Fruit fly (Drosophila melanogaster) whole organism, embryonic: ENCODE data around the gene CG5235.

ENCODE experiments used
- Abd-B ChIP-seq: fragments of 200-800 bp; sonication (Bioruptor generic); optimal IDR thresholded peaks from 2 replicates; lab custom pipeline; 2018; ENCODE audit warnings: missing biosample characterization, mild to moderate bottlenecking, missing genetic modification characterization, moderate library complexity
- Antp ChIP-seq: fragments of 200-800 bp; sonication (Bioruptor generic); optimal IDR thresholded peaks from 3 replicates; lab custom pipeline; 2016; ENCODE audit warnings: missing biosample characterization, missing genetic modification characterization
- CG10274 ChIP-seq: fragments of 200-800 bp; sonication (Bioruptor generic); optimal IDR thresholded peaks from 3 replicates; lab custom pipeline; 2017; ENCODE audit warnings: missing biosample characterization, mild to moderate bottlenecking, missing genetic modification characterization
- CG10431 ChIP-seq: fragments of 200-800 bp; sonication (Bioruptor generic); optimal IDR thresholded peaks from 3 replicates; lab custom pipeline; 2018; ENCODE audit warnings: missing biosample characterization, mild to moderate bottlenecking, missing genetic modification characterization
- CG12659 ChIP-seq: fragments of 200-800 bp; sonication (Bioruptor generic); optimal IDR thresholded peaks from 3 replicates; lab custom pipeline; 2017; ENCODE audit warnings: mild to moderate bottlenecking, missing biosample characterization, missing genetic modification reagents, missing genetic modification characterization
- CG13123 ChIP-seq: fragments of 200-800 bp; sonication (Bioruptor generic); optimal IDR thresholded peaks from 2 replicates; lab custom pipeline; 2016; ENCODE audit warnings: missing biosample characterization, missing genetic modification characterization
- CG14667 ChIP-seq: fragments of 200-800 bp; sonication (Bioruptor generic); IDR thresholded peaks from 2 replicates; pipeline ENCODE4 v1.3.6; 2022; ENCODE audit warnings: missing biosample characterization, missing genetic modification characterization
- CG15011 ChIP-seq: fragments of 200-800 bp; sonication (Bioruptor generic); optimal IDR thresholded peaks from 3 replicates; lab custom pipeline; 2018; ENCODE audit warnings: missing biosample characterization, mild to moderate bottlenecking, missing genetic modification characterization
- CG1529 ChIP-seq: fragments of 200-800 bp; sonication (Bioruptor generic); optimal IDR thresholded peaks from 3 replicates; lab custom pipeline; 2018; ENCODE audit warnings: missing biosample characterization, missing genetic modification characterization
- CG17385 ChIP-seq: fragments of 200-800 bp; sonication (Bioruptor generic); optimal IDR thresholded peaks from 3 replicates; lab custom pipeline; 2018; ENCODE audit warnings: missing biosample characterization, mild to moderate bottlenecking, missing genetic modification characterization
- CG1792 ChIP-seq: fragments of 200-800 bp; sonication (Bioruptor generic); optimal IDR thresholded peaks from 2 replicates; lab custom pipeline; 2016; ENCODE audit warnings: missing biosample characterization, missing genetic modification characterization
- CG2202 ChIP-seq: fragments of 200-800 bp; sonication (Bioruptor generic); optimal IDR thresholded peaks from 2 replicates; lab custom pipeline; 2018; ENCODE audit warnings: missing biosample characterization, mild to moderate bottlenecking, missing genetic modification characterization
- CG30020 ChIP-seq: fragments of 200-800 bp; optimal IDR thresholded peaks from 2 replicates; lab custom pipeline; 2019; ENCODE audit warnings: missing biosample characterization, mild to moderate bottlenecking, missing genetic modification characterization, moderate library complexity
- CG30403 ChIP-seq: fragments of 200-800 bp; sonication (Bioruptor generic); optimal IDR thresholded peaks from 3 replicates; lab custom pipeline; 2016; ENCODE audit warnings: missing biosample characterization, missing genetic modification characterization
- CG32772 ChIP-seq: fragments of 200-800 bp; sonication (Bioruptor generic); IDR thresholded peaks from 2 replicates; pipeline ENCODE4 v1.3.6; 2022; ENCODE audit warnings: missing biosample characterization, missing genetic modification characterization
- CG33557 ChIP-seq: fragments of 200-800 bp; sonication (Bioruptor generic); optimal IDR thresholded peaks from 2 replicates; lab custom pipeline; 2019; ENCODE audit warnings: missing biosample characterization, mild to moderate bottlenecking, missing genetic modification characterization, moderate library complexity
- CG4282 ChIP-seq: fragments of 200-800 bp; sonication (Bioruptor generic); optimal IDR thresholded peaks from 2 replicates; lab custom pipeline; 2016; ENCODE audit warnings: missing biosample characterization, missing genetic modification characterization
- CG4404 ChIP-seq: fragments of 200-800 bp; sonication (Bioruptor generic); IDR thresholded peaks from 2 replicates; pipeline ENCODE4 v1.3.6; 2022; ENCODE audit warnings: missing biosample characterization, missing genetic modification characterization
- CG6813 ChIP-seq: fragments of 200-800 bp; sonication (Bioruptor generic); optimal IDR thresholded peaks from 2 replicates; lab custom pipeline; 2017; ENCODE audit warnings: missing biosample characterization, missing genetic modification characterization, mild to moderate bottlenecking, moderate library complexity, missing genetic modification reagents
- CG7839 ChIP-seq: fragments of 200-800 bp; sonication (Bioruptor generic); optimal IDR thresholded peaks from 3 replicates; lab custom pipeline; 2018; ENCODE audit warnings: missing biosample characterization, mild to moderate bottlenecking, missing genetic modification characterization, moderate library complexity
- CG8281 ChIP-seq: fragments of 200-800 bp; sonication (Bioruptor generic); optimal IDR thresholded peaks from 2 replicates; lab custom pipeline; 2018; ENCODE audit warnings: missing biosample characterization, mild to moderate bottlenecking, missing genetic modification characterization, moderate library complexity
- CG8388 ChIP-seq: fragments of 200-800 bp; sonication (Bioruptor generic); optimal IDR thresholded peaks from 2 replicates; lab custom pipeline; 2019; ENCODE audit warnings: missing biosample characterization, mild to moderate bottlenecking, missing genetic modification characterization, moderate library complexity
- CG8944 ChIP-seq: fragments of 200-800 bp; sonication (Bioruptor generic); optimal IDR thresholded peaks from 3 replicates; lab custom pipeline; 2016; ENCODE audit warnings: missing biosample characterization, missing genetic modification characterization
- CHES-1-like ChIP-seq: fragments of 200-800 bp; sonication (Bioruptor generic); optimal IDR thresholded peaks from 2 replicates; lab custom pipeline; 2016; ENCODE audit warnings: missing biosample characterization, missing genetic modification characterization
- Gug ChIP-seq: fragments of 200-800 bp; sonication (Bioruptor generic); IDR thresholded peaks from 4 replicates; pipeline ENCODE4 v1.3.6; 2022; ENCODE audit warnings: missing biosample characterization, missing genetic modification characterization
- Hand ChIP-seq: fragments of 200-800 bp; sonication (Bioruptor generic); optimal IDR thresholded peaks from 2 replicates; lab custom pipeline; 2017; ENCODE audit warnings: mild to moderate bottlenecking, missing biosample characterization, missing genetic modification reagents, missing genetic modification characterization
- Hr51 ChIP-seq, 2 experiments: fragments of 200-800 bp; sonication (Bioruptor generic); optimal IDR thresholded peaks; 2 replicates in 1 of 2; 3 replicates in 1 of 2; lab custom pipeline; 2016 to 2018; ENCODE audit warnings: missing biosample characterization in 2 of 2, missing genetic modification characterization in 2 of 2, mild to moderate bottlenecking in 1 of 2, moderate library complexity in 1 of 2
- Mrtf ChIP-seq: fragments of 200-800 bp; sonication (Bioruptor generic); IDR thresholded peaks from 3 replicates; pipeline ENCODE4 v1.3.6; 2022; ENCODE audit warnings: missing biosample characterization, missing genetic modification characterization
- NC2α ChIP-seq: fragments of 200-800 bp; sonication (Bioruptor generic); optimal IDR thresholded peaks from 2 replicates; lab custom pipeline; 2016; ENCODE audit warnings: missing biosample characterization, missing genetic modification characterization
- Nf-YC ChIP-seq: fragments of 200-800 bp; optimal IDR thresholded peaks from 3 replicates; lab custom pipeline; 2019; ENCODE audit warnings: missing biosample characterization, mild to moderate bottlenecking, missing genetic modification characterization, moderate library complexity
- Sin3A ChIP-seq: fragments of >200 bp; optimal IDR thresholded peaks from 2 replicates; lab custom pipeline; 2018
- Sox102F ChIP-seq: fragments of 200-800 bp; sonication (Bioruptor generic); optimal IDR thresholded peaks from 2 replicates; lab custom pipeline; 2018; ENCODE audit warnings: missing biosample characterization, mild to moderate bottlenecking, missing genetic modification characterization, moderate library complexity
- ap ChIP-seq: fragments of 200-800 bp; sonication (Bioruptor generic); IDR thresholded peaks from 2 replicates; pipeline ENCODE4 v1.3.6; 2022; ENCODE audit warnings: missing biosample characterization, missing genetic modification characterization
- ara ChIP-seq: fragments of 200-800 bp; sonication (Bioruptor generic); IDR thresholded peaks from 2 replicates; pipeline ENCODE4 v1.3.6; 2022; ENCODE audit warnings: missing biosample characterization, missing genetic modification characterization
- bab2 ChIP-seq: fragments of 200-800 bp; sonication (Bioruptor generic); optimal IDR thresholded peaks from 2 replicates; lab custom pipeline; 2016; ENCODE audit warnings: missing biosample characterization, missing genetic modification characterization
- cas ChIP-seq: fragments of 200-800 bp; sonication (Bioruptor generic); IDR thresholded peaks from 2 replicates; pipeline ENCODE4 v1.3.6; 2022; ENCODE audit warnings: missing biosample characterization, missing genetic modification characterization
- eve ChIP-seq, 2 experiments: fragments of >200 bp; optimal IDR thresholded peaks; 2 replicates each; lab custom pipeline; 2017; ENCODE audit warnings: missing biosample characterization in 2 of 2, missing genetic modification characterization in 2 of 2
- ind ChIP-seq: fragments of 200-800 bp; sonication (Bioruptor generic); optimal IDR thresholded peaks from 3 replicates; lab custom pipeline; 2016; ENCODE audit warnings: missing biosample characterization, missing genetic modification characterization
- inv ChIP-seq: fragments of 200-800 bp; sonication (Bioruptor generic); IDR thresholded peaks from 2 replicates; pipeline ENCODE4 v1.3.6; 2022; ENCODE audit warnings: missing biosample characterization, missing genetic modification characterization; ENCODE audit not compliant: partially characterized antibody
- knrl ChIP-seq: fragments of 200-800 bp; sonication (Bioruptor generic); IDR thresholded peaks from 3 replicates; pipeline ENCODE4 v1.3.6; 2022; ENCODE audit warnings: missing biosample characterization, missing genetic modification characterization; ENCODE audit not compliant: partially characterized antibody
- lilli ChIP-seq: fragments of 200-800 bp; sonication (Bioruptor generic); optimal IDR thresholded peaks from 3 replicates; lab custom pipeline; 2016; ENCODE audit warnings: missing biosample characterization, missing genetic modification characterization
- nom ChIP-seq: fragments of 200-800 bp; sonication (Bioruptor generic); optimal IDR thresholded peaks from 2 replicates; lab custom pipeline; 2017; ENCODE audit warnings: missing biosample characterization, missing genetic modification characterization, mild to moderate bottlenecking, moderate library complexity, missing genetic modification reagents
- pzg ChIP-seq: fragments of 200-800 bp; sonication (Bioruptor generic); optimal IDR thresholded peaks from 3 replicates; lab custom pipeline; 2018; ENCODE audit warnings: missing biosample characterization, mild to moderate bottlenecking, missing genetic modification characterization, moderate library complexity
- run ChIP-seq: fragments of 200-800 bp; sonication (Bioruptor generic); optimal IDR thresholded peaks from 3 replicates; lab custom pipeline; 2018; ENCODE audit warnings: missing biosample characterization, mild to moderate bottlenecking, missing genetic modification characterization
- trem ChIP-seq: fragments of 200-800 bp; optimal IDR thresholded peaks from 3 replicates; lab custom pipeline; 2019; ENCODE audit warnings: missing biosample characterization, mild to moderate bottlenecking, missing genetic modification characterization, moderate library complexity
- trh ChIP-seq: fragments of 200-800 bp; sonication (Bioruptor generic); optimal IDR thresholded peaks from 2 replicates; lab custom pipeline; 2016; ENCODE audit warnings: missing biosample characterization, missing genetic modification characterization
- tup ChIP-seq: fragments of 200-800 bp; sonication (Bioruptor generic); optimal IDR thresholded peaks from 2 replicates; lab custom pipeline; 2016; ENCODE audit warnings: missing biosample characterization, mild to moderate bottlenecking, missing genetic modification characterization, moderate library complexity
- tx ChIP-seq: fragments of 200-800 bp; sonication (Bioruptor generic); optimal IDR thresholded peaks from 2 replicates; lab custom pipeline; 2016; ENCODE audit warnings: missing biosample characterization, missing genetic modification characterization
- usp ChIP-seq: fragments of >200 bp; optimal IDR thresholded peaks from 2 replicates; lab custom pipeline; 2017; ENCODE audit warnings: missing biosample characterization, missing genetic modification characterization
- vfl ChIP-seq: fragments of 200-800 bp; sonication (Bioruptor generic); optimal IDR thresholded peaks from 2 replicates; lab custom pipeline; 2016; ENCODE audit warnings: missing biosample characterization, missing genetic modification characterization

Gene CG5235

dm6 chr3L:16131264-16132066 is 41.3 kb upstream of the CG5235 start, which contains the start of the genes Trs20 and elg1 (continued):
- no peak for TF ChIP-seq Sox102F
- no peak for TF ChIP-seq Hr51 (GFP tag; optimal IDR thresholded peaks at IDR 0.05; lab: Kevin White, UChicago)
- peak; percentile 56 for TF ChIP-seq trem
- peak; percentile 45 for TF ChIP-seq lilli (GFP tag; lab: Kevin White, UChicago)
- TF ChIP-seq eve (GFP tag; optimal IDR thresholded peaks at IDR 0.05; lab: Kevin White, UChicago): no peak
- no peak for TF ChIP-seq bab2 (GFP tag; lab: Kevin White, UChicago)
- TF ChIP-seq ind (GFP tag; lab: Kevin White, UChicago): peak; percentile 39
- no peak for TF ChIP-seq CG15011
- TF ChIP-seq usp (GFP tag; lab: Kevin White, UChicago): no peak
- no peak for TF ChIP-seq CG1529
- peak; percentile 51 for TF ChIP-seq CG33557
- TF ChIP-seq trh (GFP tag; lab: Kevin White, UChicago): no peak
- no peak for TF ChIP-seq inv
- TF ChIP-seq tup (GFP tag; lab: Kevin White, UChicago): no peak
- TF ChIP-seq knrl (GFP tag; lab: Robert Waterston, UW): no peak
- peak; percentile 70 for TF ChIP-seq CG8388 (GFP tag; lab: Kevin White, UChicago)
- TF ChIP-seq pzg (GFP tag; lab: Kevin White, UChicago): peak; percentile 46
- TF ChIP-seq CG1792: no peak
- TF ChIP-seq vfl (GFP tag; lab: Kevin White, UChicago): no peak
- TF ChIP-seq ara (GFP tag; lab: Robert Waterston, UW): no peak
- no peak for TF ChIP-seq ap
- TF ChIP-seq Nf-YC (tag; lab: Kevin White, UChicago): peak; percentile 67
- TF ChIP-seq CG6813: no peak
- TF ChIP-seq CG13123: no peak
- TF ChIP-seq Hand: peak; percentile 11
- peak; percentile 74 for TF ChIP-seq CG7839
- TF ChIP-seq NC2α (GFP tag; lab: Kevin White, UChicago): no peak
- TF ChIP-seq CG12659 (GFP tag; lab: Kevin White, UChicago): peak; percentile 59
- peak; percentile 28 for TF ChIP-seq CG10431 (GFP tag; lab: Kevin White, UChicago)
- no peak for TF ChIP-seq tx (GFP tag; lab: Kevin White, UChicago)
- peak; percentile 71 for TF ChIP-seq CG30020
- TF ChIP-seq CHES-1-like (GFP tag; lab: Kevin White, UChicago): no peak
- peak; percentile 60 for TF ChIP-seq CG17385 (GFP tag; lab: Kevin White, UChicago)
- no peak for TF ChIP-seq CG32772 (GFP tag; lab: Robert Waterston, UW)
- peak; percentile 45 for TF ChIP-seq CG30403 (GFP tag; lab: Kevin White, UChicago)
- no peak for TF ChIP-seq CG8944
- TF ChIP-seq run: no peak
- TF ChIP-seq Abd-B (GFP tag; lab: Kevin White, UChicago): no peak
- no peak for TF ChIP-seq Mrtf (GFP tag; lab: Robert Waterston, UW)
- TF ChIP-seq CG8281 (tag; lab: Kevin White, UChicago): no peak
- no peak for TF ChIP-seq CG10274
- TF ChIP-seq nom: peak; percentile 60
- 0 out of 2 replicates have a peak, but pooled peaks have one; percentile 27 for TF ChIP-seq CG4404 (GFP tag; lab: Robert Waterston, UW)
- no peak for TF ChIP-seq Antp (GFP tag; lab: Kevin White, UChicago)
- TF ChIP-seq Gug (GFP tag; lab: Robert Waterston, UW): peak; percentile 6; the same call in 1 of the 4 replicates
- TF ChIP-seq cas (GFP tag; lab: Robert Waterston, UW): 0 out of 2 replicates have a peak, but pooled peaks have one; percentile 4
- no peak for TF ChIP-seq CG2202 (tag; lab: Kevin White, UChicago)
- no peak for TF ChIP-seq Sin3A (lab: Kevin White, UChicago)
- no peak for TF ChIP-seq CG4282 (GFP tag; lab: Kevin White, UChicago)
- TF ChIP-seq CG14667 (GFP tag; lab: Robert Waterston, UW): no peak
